Worm (Caenorhabditis elegans): ENCODE data around the gene C43G2.3.

The C43G2.3 gene

DNA sequence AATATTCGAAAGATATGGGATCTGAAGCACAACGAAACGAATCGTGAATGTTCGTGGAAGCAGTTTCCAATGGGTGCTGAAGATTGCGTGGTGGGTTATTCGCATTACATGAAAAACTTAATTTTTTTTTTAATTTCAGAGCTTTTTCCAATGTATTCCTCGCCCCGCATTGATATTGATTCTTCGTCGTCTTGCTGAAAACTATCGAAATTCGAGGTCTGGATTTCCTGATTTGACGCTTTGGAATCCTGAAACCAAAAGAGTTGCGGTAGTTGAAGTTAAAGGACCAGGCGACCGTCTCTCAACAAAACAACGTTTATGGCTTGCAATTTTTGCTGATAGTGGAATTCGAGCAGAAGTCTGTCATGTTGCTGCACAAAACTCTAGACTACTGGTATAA lies 26.0 kb upstream of the C43G2.3 start:
- TF ChIP-seq nhr-11 (tag; optimal IDR thresholded peaks at IDR 0.05) (no peak), peb-1 (tag; optimal IDR thresholded peaks at IDR 0.05) (no peak), Y55F3AM.14 (GFP tag; optimal IDR thresholded peaks at IDR 0.05) (no peak), alr-1 (tag; optimal IDR thresholded peaks at IDR 0.05) (no peak), lin-13 (GFP tag; optimal IDR thresholded peaks at IDR 0.05) (no peak), egl-27 (tag; optimal IDR thresholded peaks at IDR 0.05) (no peak), lin-39 (tag; optimal IDR thresholded peaks at IDR 0.05) (no peak), nhr-6 (tag; optimal IDR thresholded peaks at IDR 0.05) (no peak), mdl-1 (tag; optimal IDR thresholded peaks at IDR 0.05) (no peak), zag-1 (tag; optimal IDR thresholded peaks at IDR 0.05) (no peak)

DNA sequence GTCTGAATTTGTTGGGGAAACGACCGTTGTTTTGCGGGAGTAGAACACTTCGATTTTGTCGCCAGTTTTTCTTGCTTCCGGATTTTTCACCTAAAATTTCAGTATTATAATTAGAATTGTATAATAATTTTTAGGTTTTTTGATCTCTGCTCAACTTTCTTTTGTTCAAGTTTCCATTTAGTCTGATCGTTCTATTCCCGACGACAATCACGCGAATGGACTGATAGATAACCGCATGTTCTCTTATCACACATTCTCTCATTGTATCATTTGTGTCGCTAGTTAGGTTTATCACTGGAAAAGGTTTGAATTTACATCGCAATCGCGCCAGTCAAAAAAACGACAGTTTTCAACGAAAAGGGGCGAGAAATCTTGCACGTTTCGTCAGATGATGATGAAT lies 23.1 kb upstream of the C43G2.3 start:
- TF ChIP-seq nhr-21 (tag; optimal IDR thresholded peaks at IDR 0.05) = peak; percentile 15
- TF ChIP-seq nhr-10 (tag; optimal IDR thresholded peaks at IDR 0.05) = no peak
- no peak for TF ChIP-seq nhr-23 (tag; optimal IDR thresholded peaks at IDR 0.05)
- TF ChIP-seq lin-13 (GFP tag; optimal IDR thresholded peaks at IDR 0.05) = no peak
- no peak for TF ChIP-seq elt-1 (tag; optimal IDR thresholded peaks at IDR 0.05)
- no peak for TF ChIP-seq aly-2 (tag; optimal IDR thresholded peaks at IDR 0.05)
- no peak for TF ChIP-seq R02D3.7 (tag; optimal IDR thresholded peaks at IDR 0.05)
- no peak for TF ChIP-seq dmd-4 (tag; optimal IDR thresholded peaks at IDR 0.05)
- TF ChIP-seq alr-1 (tag; optimal IDR thresholded peaks at IDR 0.05) = no peak
- no peak for TF ChIP-seq blmp-1 (tag; optimal IDR thresholded peaks at IDR 0.05; ENCODE audit: insufficient read depth)
- no peak for TF ChIP-seq ceh-82 (tag; optimal IDR thresholded peaks at IDR 0.05)
- no peak for TF ChIP-seq ZK546.5 (tag; optimal IDR thresholded peaks at IDR 0.05)
- no peak for TF ChIP-seq peb-1 (tag; optimal IDR thresholded peaks at IDR 0.05)
- TF ChIP-seq F13H6.1 (tag; optimal IDR thresholded peaks at IDR 0.05) = no peak
- no peak for TF ChIP-seq mdl-1 (tag; optimal IDR thresholded peaks at IDR 0.05)
- TF ChIP-seq ztf-4 (tag; optimal IDR thresholded peaks at IDR 0.05) = no peak
- no peak for TF ChIP-seq nhr-77 (tag; optimal IDR thresholded peaks at IDR 0.05)
- TF ChIP-seq unc-39 (tag; optimal IDR thresholded peaks at IDR 0.05) = no peak
- no peak for TF ChIP-seq nhr-6 (tag; optimal IDR thresholded peaks at IDR 0.05)
- no peak for TF ChIP-seq lin-39 (tag; optimal IDR thresholded peaks at IDR 0.05)
- no peak for TF ChIP-seq nhr-11 (tag; optimal IDR thresholded peaks at IDR 0.05)
- TF ChIP-seq mab-5 (tag; optimal IDR thresholded peaks at IDR 0.05) = no peak
- TF ChIP-seq ztf-1 (GFP tag; conservative IDR thresholded peaks at IDR 0.05) = no peak
- no peak for TF ChIP-seq ama-1 (optimal IDR thresholded peaks at IDR 0.05)
- no peak for TF ChIP-seq nhr-25 (tag; optimal IDR thresholded peaks at IDR 0.05)
- TF ChIP-seq C34F6.9 (tag; optimal IDR thresholded peaks at IDR 0.05) = no peak
- TF ChIP-seq sem-4 (tag; optimal IDR thresholded peaks at IDR 0.05) = no peak
- TF ChIP-seq sma-3 (GFP tag; optimal IDR thresholded peaks at IDR 0.05) = peak; percentile 26
- TF ChIP-seq zag-1 (tag; optimal IDR thresholded peaks at IDR 0.05) = no peak
- TF ChIP-seq ceh-16 (tag; optimal IDR thresholded peaks at IDR 0.05) = no peak
- TF ChIP-seq lsy-2 (tag; optimal IDR thresholded peaks at IDR 0.05) = peak in 1 of 2 experiments; percentile 17
- TF ChIP-seq elt-3 (tag; optimal IDR thresholded peaks at IDR 0.05) = no peak
- TF ChIP-seq gmeb-1 (tag; optimal IDR thresholded peaks at IDR 0.05) = peak; percentile 23
- no peak for TF ChIP-seq Y55F3AM.14 (GFP tag; optimal IDR thresholded peaks at IDR 0.05)
- no peak for TF ChIP-seq snpc-4 (tag; optimal IDR thresholded peaks at IDR 0.05)
- no peak for TF ChIP-seq skn-1 (tag; optimal IDR thresholded peaks at IDR 0.05)
- TF ChIP-seq sma-9 (GFP tag; optimal IDR thresholded peaks at IDR 0.05) = peak; percentile 83
- TF ChIP-seq sma-9 (tag; optimal IDR thresholded peaks at IDR 0.05) = no peak
- no peak for TF ChIP-seq unc-62 (GFP tag; optimal IDR thresholded peaks at IDR 0.05)
- peak; percentile 47 for TF ChIP-seq crh-2 (tag; optimal IDR thresholded peaks at IDR 0.05)
- TF ChIP-seq nhr-12 (tag; optimal IDR thresholded peaks at IDR 0.05) = no peak
- no peak for TF ChIP-seq egl-27 (tag; optimal IDR thresholded peaks at IDR 0.05)
- TF ChIP-seq mbf-1 (tag; optimal IDR thresholded peaks at IDR 0.05) = no peak
- peak; percentile 97 for TF ChIP-seq fos-1 (tag; optimal IDR thresholded peaks at IDR 0.05)
- TF ChIP-seq unc-55 (GFP tag; optimal IDR thresholded peaks at IDR 0.05) = no peak
- TF ChIP-seq ztf-11 (tag; optimal IDR thresholded peaks at IDR 0.05) = no peak
- TF ChIP-seq nhr-129 (tag; optimal IDR thresholded peaks at IDR 0.05) = peak; percentile 7
- no peak for TF ChIP-seq nhr-237 (tag; optimal IDR thresholded peaks at IDR 0.05)
- TF ChIP-seq lin-11 (tag; optimal IDR thresholded peaks at IDR 0.05) = no peak
